Worm (Caenorhabditis elegans) whole organism, L3 larva: Measurements from ENCODE around the gene srx-21.

ENCODE experiments used
- R02D3.7 ChIP-seq: fragments of 150-350 bp; optimal IDR thresholded peaks from 2 replicates; lab custom pipeline; 2014; ENCODE audit warnings: missing biosample characterization, missing genetic modification characterization
- ZK546.5 ChIP-seq: sonication (generic microtip); optimal IDR thresholded peaks from 2 replicates; lab custom pipeline; 2017; ENCODE audit warnings: missing biosample characterization, missing genetic modification characterization
- aly-2 ChIP-seq: fragments of 150-350 bp; optimal IDR thresholded peaks from 2 replicates; lab custom pipeline; 2014; ENCODE audit warnings: missing biosample characterization, missing genetic modification characterization
- ama-1 ChIP-seq: fragments of 150-350 bp; optimal IDR thresholded peaks from 2 replicates; lab custom pipeline; 2018
- ceh-28 ChIP-seq: fragments of 150-350 bp; optimal IDR thresholded peaks from 2 replicates; lab custom pipeline; 2014; ENCODE audit warnings: missing biosample characterization, missing genetic modification reagents, missing genetic modification characterization
- ceh-82 ChIP-seq: fragments of 150-350 bp; optimal IDR thresholded peaks from 2 replicates; lab custom pipeline; 2014; ENCODE audit warnings: missing biosample characterization, missing genetic modification characterization
- daf-12 ChIP-seq: fragments of 150-350 bp; optimal IDR thresholded peaks from 2 replicates; lab custom pipeline; 2014; ENCODE audit warnings: missing biosample characterization, missing genetic modification reagents, missing genetic modification characterization
- elt-1 ChIP-seq: fragments of 150-350 bp; optimal IDR thresholded peaks from 2 replicates; lab custom pipeline; 2014; ENCODE audit warnings: missing biosample characterization, missing genetic modification characterization
- elt-2 ChIP-seq: sonication (generic microtip); optimal IDR thresholded peaks from 2 replicates; lab custom pipeline; 2016; ENCODE audit warnings: missing genetic modification reagents, mild to moderate bottlenecking, missing genetic modification characterization, missing compliant biosample characterization
- elt-3 ChIP-seq, 3 experiments: fragments of 150-350 bp in 1 of 3; sonication (generic microtip) in 2 of 3; optimal IDR thresholded peaks; 2 replicates in 2 of 3; 4 replicates in 1 of 3; lab custom pipeline; 2014 to 2017; ENCODE audit warnings: missing biosample characterization in 3 of 3, missing genetic modification characterization in 3 of 3
- fkh-2 ChIP-seq: fragments of 150-350 bp; optimal IDR thresholded peaks from 2 replicates; lab custom pipeline; 2014; ENCODE audit warnings: missing biosample characterization, missing genetic modification reagents, missing genetic modification characterization
- hmg-11 ChIP-seq: sonication (generic microtip); optimal IDR thresholded peaks from 2 replicates; lab custom pipeline; 2016; ENCODE audit warnings: missing genetic modification characterization, missing compliant biosample characterization
- jun-1 ChIP-seq: fragments of 150-350 bp; optimal IDR thresholded peaks from 2 replicates; lab custom pipeline; 2014; ENCODE audit warnings: missing biosample characterization, missing genetic modification reagents, missing genetic modification characterization
- lin-15B ChIP-seq: fragments of 150-350 bp; optimal IDR thresholded peaks from 2 replicates; lab custom pipeline; 2014; ENCODE audit warnings: missing biosample characterization, missing genetic modification characterization
- lin-39 ChIP-seq: fragments of 150-350 bp; optimal IDR thresholded peaks from 2 replicates; lab custom pipeline; 2018; ENCODE audit warnings: missing biosample characterization, missing genetic modification reagents, missing genetic modification characterization
- lsy-12 ChIP-seq: sonication (generic microtip); optimal IDR thresholded peaks from 2 replicates; lab custom pipeline; 2016; ENCODE audit warnings: mild to moderate bottlenecking, missing genetic modification characterization, missing compliant biosample characterization
- mdl-1 ChIP-seq: fragments of 150-350 bp; optimal IDR thresholded peaks from 2 replicates; lab custom pipeline; 2014; ENCODE audit warnings: missing biosample characterization, missing genetic modification characterization
- mml-1 ChIP-seq: fragments of 150-350 bp; sonication (generic microtip); optimal IDR thresholded peaks from 3 replicates; lab custom pipeline; 2014; ENCODE audit warnings: missing biosample characterization, missing genetic modification characterization
- nfya-1 ChIP-seq: sonication (generic microtip); optimal IDR thresholded peaks from 2 replicates; lab custom pipeline; 2017; ENCODE audit warnings: missing genetic modification characterization, mild to moderate bottlenecking, missing compliant biosample characterization, antibody characterized with exemption, moderate library complexity; ENCODE audit not compliant: insufficient read depth
- nhr-11 ChIP-seq: fragments of 150-350 bp; optimal IDR thresholded peaks from 2 replicates; lab custom pipeline; 2014; ENCODE audit warnings: missing biosample characterization, missing genetic modification characterization
- nhr-12 ChIP-seq: fragments of 150-350 bp; optimal IDR thresholded peaks from 2 replicates; lab custom pipeline; 2014; ENCODE audit warnings: missing biosample characterization, missing genetic modification characterization
- nhr-23 ChIP-seq: fragments of 150-350 bp; optimal IDR thresholded peaks from 2 replicates; lab custom pipeline; 2014; ENCODE audit warnings: missing biosample characterization, missing genetic modification reagents, missing genetic modification characterization
- nhr-237 ChIP-seq: fragments of 150-350 bp; optimal IDR thresholded peaks from 2 replicates; lab custom pipeline; 2014; ENCODE audit warnings: missing biosample characterization, missing genetic modification characterization
- nhr-43 ChIP-seq: sonication (generic microtip); optimal IDR thresholded peaks from 2 replicates; lab custom pipeline; 2016; ENCODE audit warnings: mild to moderate bottlenecking, missing genetic modification characterization, missing compliant biosample characterization; ENCODE audit not compliant: poor library complexity, severe bottlenecking
- nhr-67 ChIP-seq: fragments of 150-350 bp; optimal IDR thresholded peaks from 2 replicates; lab custom pipeline; 2014; ENCODE audit warnings: missing biosample characterization, missing genetic modification characterization
- nhr-76 ChIP-seq: fragments of 150-350 bp; sonication (generic microtip); optimal IDR thresholded peaks from 5 replicates; lab custom pipeline; 2014; ENCODE audit warnings: missing biosample characterization, missing genetic modification characterization
- pha-4 ChIP-seq: fragments of 150-350 bp; optimal IDR thresholded peaks from 2 replicates; lab custom pipeline; 2014; ENCODE audit warnings: missing biosample characterization, missing genetic modification reagents, missing genetic modification characterization
- pqm-1 ChIP-seq: fragments of 150-350 bp; optimal IDR thresholded peaks from 2 replicates; lab custom pipeline; 2017; ENCODE audit warnings: missing biosample characterization, missing genetic modification characterization, inconsistent platforms
- sea-2 ChIP-seq: fragments of 150-350 bp; sonication (generic microtip); optimal IDR thresholded peaks from 4 replicates; lab custom pipeline; 2014; ENCODE audit warnings: missing biosample characterization, missing genetic modification reagents, missing genetic modification characterization
- skn-1 ChIP-seq: fragments of 150-350 bp; optimal IDR thresholded peaks from 2 replicates; lab custom pipeline; 2014; ENCODE audit warnings: missing biosample characterization, missing genetic modification characterization
- snpc-4 ChIP-seq: fragments of 150-350 bp; optimal IDR thresholded peaks from 2 replicates; lab custom pipeline; 2014; ENCODE audit warnings: missing biosample characterization, missing genetic modification characterization
- tbx-2 ChIP-seq: sonication (generic microtip); optimal IDR thresholded peaks from 2 replicates; lab custom pipeline; 2016; ENCODE audit warnings: mild to moderate bottlenecking, missing genetic modification characterization, missing compliant biosample characterization
- unc-39 ChIP-seq: sonication (generic microtip); optimal IDR thresholded peaks from 4 replicates; lab custom pipeline; 2017; ENCODE audit warnings: missing biosample characterization, missing genetic modification characterization
- unc-62 ChIP-seq: fragments of 150-350 bp; sonication (generic microtip); optimal IDR thresholded peaks from 4 replicates; lab custom pipeline; 2014; ENCODE audit warnings: missing biosample characterization, missing genetic modification reagents, missing genetic modification characterization
- zag-1 ChIP-seq: fragments of 150-350 bp; optimal IDR thresholded peaks from 2 replicates; lab custom pipeline; 2014; ENCODE audit warnings: missing biosample characterization, missing genetic modification characterization
- ztf-11 ChIP-seq: fragments of 150-350 bp; optimal IDR thresholded peaks from 2 replicates; lab custom pipeline; 2014; ENCODE audit warnings: missing biosample characterization, missing genetic modification characterization
- ztf-4 ChIP-seq: fragments of 150-350 bp; optimal IDR thresholded peaks from 2 replicates; lab custom pipeline; 2014; ENCODE audit warnings: missing biosample characterization, missing genetic modification characterization

Gene srx-21

DNA sequence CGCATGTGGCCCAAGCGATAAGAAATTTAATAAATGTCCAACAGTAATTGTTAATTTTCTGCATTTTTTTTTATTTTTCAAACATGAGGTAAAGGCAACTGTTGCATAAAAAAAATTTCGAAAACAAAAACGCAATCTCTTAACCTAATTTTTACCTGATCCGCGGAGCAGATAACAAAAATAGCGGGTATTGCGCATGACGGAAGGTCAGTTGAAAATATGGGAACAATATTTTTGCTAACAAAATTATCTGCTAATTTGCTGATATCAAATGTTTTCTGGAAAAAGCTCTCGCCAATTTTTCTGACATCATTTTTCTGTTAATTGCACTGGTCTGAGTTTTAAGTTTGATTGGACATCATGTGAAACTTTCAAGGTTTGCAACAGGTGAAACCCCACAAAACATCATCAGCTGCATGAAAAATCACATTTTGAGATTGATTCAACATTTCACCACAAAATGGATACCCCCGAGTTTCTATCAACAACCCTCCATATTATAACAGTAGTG, 12.4 kb upstream of the srx-21 start, which contains the start of the genes F31F4.11 and srh-266:
Gene F31F4.11, minus strand, starts transcription at position 101 of the 511 bp plus-strand sequence.
Gene srh-266, plus strand, starts transcription at position 461 of the 511 bp plus-strand sequence.
- TF ChIP-seq ama-1 (lab: Kevin White, UChicago) (no peak), lin-39 (no peak), daf-12 (tag; lab: Kevin White, UChicago) (no peak), mdl-1 (tag; lab: Kevin White, UChicago) (no peak), nhr-11 (tag; lab: Kevin White, UChicago) (no peak), sea-2 (GFP tag; lab: Kevin White, UChicago) (no peak), ceh-28 (tag; lab: Kevin White, UChicago) (no peak), jun-1 (no peak), ceh-82 (tag; lab: Kevin White, UChicago) (no peak), mml-1 (tag; lab: Kevin White, UChicago) (no peak), nfya-1 (tag; lab: Kevin White, UChicago) (no peak), pha-4 (tag; lab: Kevin White, UChicago) (no peak), unc-39 (tag; lab: Kevin White, UChicago) (no peak), nhr-12 (tag; lab: Kevin White, UChicago) (no peak), elt-2 (tag; lab: Kevin White, UChicago) (no peak), fkh-2 (tag; lab: Kevin White, UChicago) (no peak), R02D3.7 (no peak)

DNA sequence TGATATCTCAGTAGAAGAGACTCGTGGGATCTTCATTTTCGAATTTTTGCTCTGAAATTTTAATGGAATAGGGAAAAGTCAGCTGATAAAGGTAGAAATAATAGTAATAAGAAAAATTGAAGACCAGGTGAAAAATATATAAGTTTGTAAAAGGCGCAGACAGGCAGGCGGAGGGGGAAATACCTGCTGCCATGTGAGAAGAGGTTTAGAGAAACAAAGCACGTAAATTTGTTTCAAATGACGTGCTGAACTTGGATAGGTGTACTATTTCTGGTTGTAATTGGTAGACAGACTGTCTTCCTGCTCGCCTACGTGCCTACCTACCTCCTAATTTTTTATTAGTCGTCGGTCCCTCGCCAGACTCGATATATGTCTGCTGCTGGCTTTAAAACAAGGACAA, 9.4 kb upstream of the srx-21 start, which contains the start of gene nhr-180:
Gene nhr-180, minus strand, starts transcription at position 52 of the 400 bp plus-strand sequence.
- TF ChIP-seq daf-12 (tag; lab: Kevin White, UChicago) (no peak), zag-1 (tag; lab: Kevin White, UChicago) (no peak), lsy-12 (tag; lab: Kevin White, UChicago) (no peak), pqm-1 (tag; lab: Kevin White, UChicago) (peak; percentile 16), elt-2 (tag; lab: Kevin White, UChicago) (peak; percentile 50), elt-3 (tag; optimal IDR thresholded peaks at IDR 0.05; lab: Kevin White, UChicago) (no peak), lin-39 (no peak), R02D3.7 (no peak), elt-1 (tag; lab: Kevin White, UChicago) (no peak)

DNA sequence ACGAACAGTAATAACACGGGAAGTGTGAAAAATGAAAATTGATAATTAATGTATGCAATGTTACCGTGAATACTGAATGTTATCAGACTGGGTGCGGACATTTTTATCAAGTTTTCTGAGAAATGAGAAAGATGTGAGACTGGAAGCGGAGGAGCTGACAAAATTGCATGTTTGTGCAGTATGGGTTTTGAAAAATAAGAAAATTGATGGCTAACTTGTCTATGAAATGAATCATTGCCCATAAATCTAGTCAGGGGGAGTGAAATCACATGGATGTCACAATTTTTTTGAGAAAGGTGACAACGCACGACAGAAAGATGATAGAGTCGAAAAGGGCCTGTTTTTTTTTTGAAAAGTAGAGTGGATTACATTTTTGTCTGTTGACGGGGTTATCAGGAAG, 5.5 kb upstream of the srx-21 start, which contains the start of gene sru-24:
Gene sru-24, minus strand, starts transcription at position 101 of the 400 bp plus-strand sequence.
- TF ChIP-seq unc-39 (tag; lab: Kevin White, UChicago) (no peak), nhr-237 (tag; lab: Kevin White, UChicago) (no peak), skn-1 (tag; lab: Kevin White, UChicago) (no peak), nhr-67 (tag; lab: Kevin White, UChicago) (no peak), R02D3.7 (no peak), hmg-11 (tag; lab: Kevin White, UChicago) (no peak), nhr-76 (tag; lab: Kevin White, UChicago) (no peak)
- TF ChIP-seq, all 47 proteins: peak for 0

ce11 chrV:674213-674612, 2.6 kb upstream of the srx-21 start, which contains the start of gene sru-25:
Gene sru-25, minus strand, starts transcription at chrV:674313.
- TF ChIP-seq unc-62 (GFP tag; lab: Kevin White, UChicago) (no peak), pqm-1 (tag; lab: Kevin White, UChicago) (no peak)

- TF ChIP-seq snpc-4 (tag; lab: Kevin White, UChicago) (peak; percentile 24), nhr-76 (tag; lab: Kevin White, UChicago) (no peak)
These were observed 744 bp upstream of the srx-21 start for ce11 chrV:676090-676489.

ce11 chrV:679663-680062, 2.8 kb downstream of the srx-21 start, which contains the start of gene srx-22:
Gene srx-22, plus strand, starts transcription at chrV:679963.
- TF ChIP-seq ZK546.5 (tag; lab: Kevin White, UChicago): no peak
- TF ChIP-seq lin-15B (tag; lab: Kevin White, UChicago): no peak
- TF ChIP-seq ceh-82 (tag; lab: Kevin White, UChicago): no peak
- no peak for TF ChIP-seq nhr-67 (tag; lab: Kevin White, UChicago)
- TF ChIP-seq nhr-43 (tag; lab: Kevin White, UChicago): no peak
- TF ChIP-seq nfya-1 (tag; lab: Kevin White, UChicago): no peak
- no peak for TF ChIP-seq pha-4 (tag; lab: Kevin White, UChicago)
- TF ChIP-seq tbx-2: no peak
- TF ChIP-seq pqm-1 (tag; lab: Kevin White, UChicago): no peak
- no peak for TF ChIP-seq hmg-11 (tag; lab: Kevin White, UChicago)
- TF ChIP-seq aly-2: no peak
- TF ChIP-seq ztf-11 (tag; lab: Kevin White, UChicago): no peak
- no peak for TF ChIP-seq ztf-4 (tag; lab: Kevin White, UChicago)
- no peak for TF ChIP-seq nhr-76 (tag; lab: Kevin White, UChicago)
- TF ChIP-seq nhr-23 (tag; lab: Kevin White, UChicago): no peak
- TF ChIP-seq, all 47 proteins: peak for 0
